Worm (Caenorhabditis elegans) whole organism, mixed stage, embryonic: Measurements from ENCODE around the gene nid-1.

Experiments
- bed-3 ChIP-seq: fragments of 200-800 bp; sonication (Bioruptor generic); optimal IDR thresholded peaks from 3 replicates; lab custom pipeline; 2018; ENCODE audit warnings: mild to moderate bottlenecking, missing genetic modification characterization, moderate library complexity, missing compliant biosample characterization
- blmp-1 ChIP-seq: fragments of 150-350 bp; optimal IDR thresholded peaks from 2 replicates; lab custom pipeline; 2014; ENCODE audit warnings: missing biosample characterization, missing genetic modification characterization
- ceh-43 ChIP-seq: fragments of 200-800 bp; sonication (Bioruptor generic); optimal IDR thresholded peaks from 2 replicates; lab custom pipeline; 2018; ENCODE audit warnings: mild to moderate bottlenecking, missing genetic modification characterization, moderate library complexity, missing compliant biosample characterization
- ceh-83 ChIP-seq: fragments of 200-800 bp; sonication (Bioruptor generic); optimal IDR thresholded peaks from 2 replicates; lab custom pipeline; 2018; ENCODE audit warnings: mild to moderate bottlenecking, missing genetic modification characterization, missing compliant biosample characterization
- ces-1 ChIP-seq: fragments of 150-350 bp; optimal IDR thresholded peaks from 2 replicates; lab custom pipeline; 2014; ENCODE audit warnings: missing biosample characterization, missing genetic modification reagents, missing genetic modification characterization
- cnd-1 ChIP-seq: fragments of 200-800 bp; sonication (Bioruptor generic); optimal IDR thresholded peaks from 2 replicates; lab custom pipeline; 2018; ENCODE audit warnings: mild to moderate bottlenecking, missing genetic modification characterization, missing compliant biosample characterization
- drap-1 ChIP-seq: fragments of 200-800 bp; sonication (Bioruptor generic); optimal IDR thresholded peaks from 3 replicates; lab custom pipeline; 2018; ENCODE audit warnings: mild to moderate bottlenecking, missing genetic modification characterization, missing compliant biosample characterization
- elt-1 ChIP-seq: sonication (generic microtip); optimal IDR thresholded peaks from 2 replicates; lab custom pipeline; 2017; ENCODE audit warnings: missing genetic modification characterization, mild to moderate bottlenecking, missing compliant biosample characterization, antibody characterized with exemption, moderate library complexity, borderline replicate concordance; ENCODE audit not compliant: insufficient read depth
- elt-3 ChIP-seq: fragments of 150-350 bp; optimal IDR thresholded peaks from 2 replicates; lab custom pipeline; 2014; ENCODE audit warnings: missing biosample characterization, missing genetic modification characterization
- flh-1 ChIP-seq: fragments of 200-800 bp; sonication (Bioruptor generic); optimal IDR thresholded peaks from 2 replicates; lab custom pipeline; 2018; ENCODE audit warnings: mild to moderate bottlenecking, missing genetic modification characterization, moderate library complexity, missing compliant biosample characterization
- ham-2 ChIP-seq: fragments of 200-800 bp; sonication (Bioruptor generic); optimal IDR thresholded peaks from 2 replicates; lab custom pipeline; 2018; ENCODE audit warnings: mild to moderate bottlenecking, missing genetic modification characterization, missing compliant biosample characterization
- hlh-1 ChIP-seq: fragments of 150-350 bp; optimal IDR thresholded peaks from 2 replicates; lab custom pipeline; 2014; ENCODE audit warnings: missing biosample characterization, missing genetic modification reagents, missing genetic modification characterization
- lin-13 ChIP-seq: fragments of 150-350 bp; optimal IDR thresholded peaks from 2 replicates; lab custom pipeline; 2014; ENCODE audit warnings: missing biosample characterization, missing genetic modification characterization
- lin-32 ChIP-seq: fragments of 200-800 bp; sonication (Bioruptor generic); optimal IDR thresholded peaks from 2 replicates; lab custom pipeline; 2018; ENCODE audit warnings: mild to moderate bottlenecking, missing genetic modification characterization, missing compliant biosample characterization
- lsy-2 ChIP-seq: fragments of 150-350 bp; optimal IDR thresholded peaks from 2 replicates; lab custom pipeline; 2014; ENCODE audit warnings: missing biosample characterization, missing genetic modification characterization
- mab-5 ChIP-seq: fragments of 150-350 bp; optimal IDR thresholded peaks from 2 replicates; lab custom pipeline; 2014; ENCODE audit warnings: missing biosample characterization, missing genetic modification characterization
- mep-1 ChIP-seq: fragments of 150-350 bp; optimal IDR thresholded peaks from 2 replicates; lab custom pipeline; 2017; ENCODE audit warnings: missing biosample characterization, missing genetic modification reagents, missing genetic modification characterization, inconsistent platforms
- nhr-12 ChIP-seq: fragments of 150-350 bp; optimal IDR thresholded peaks from 2 replicates; lab custom pipeline; 2014; ENCODE audit warnings: missing biosample characterization, missing genetic modification characterization
- nhr-2 ChIP-seq: fragments of 150-350 bp; optimal IDR thresholded peaks from 2 replicates; lab custom pipeline; 2014; ENCODE audit warnings: missing biosample characterization, missing genetic modification characterization
- nhr-28 ChIP-seq: fragments of 150-350 bp; optimal IDR thresholded peaks from 2 replicates; lab custom pipeline; 2014; ENCODE audit warnings: missing biosample characterization, missing genetic modification characterization
- nhr-76 ChIP-seq: sonication (generic microtip); optimal IDR thresholded peaks from 2 replicates; lab custom pipeline; 2017; ENCODE audit warnings: missing biosample characterization, missing genetic modification characterization
- pha-4 ChIP-seq: fragments of 150-350 bp; optimal IDR thresholded peaks from 2 replicates; lab custom pipeline; 2018; ENCODE audit warnings: missing biosample characterization, missing genetic modification reagents, missing genetic modification characterization
- sem-2 ChIP-seq: fragments of 200-800 bp; sonication (Bioruptor generic); optimal IDR thresholded peaks from 2 replicates; lab custom pipeline; 2018; ENCODE audit warnings: mild to moderate bottlenecking, missing genetic modification characterization, missing compliant biosample characterization
- snpc-4 ChIP-seq: fragments of 150-350 bp; optimal IDR thresholded peaks from 2 replicates; lab custom pipeline; 2014; ENCODE audit warnings: missing biosample characterization, missing genetic modification characterization
- tbx-8 ChIP-seq: fragments of 200-800 bp; sonication (Bioruptor generic); optimal IDR thresholded peaks from 2 replicates; lab custom pipeline; 2018; ENCODE audit warnings: mild to moderate bottlenecking, missing genetic modification characterization, moderate library complexity, missing compliant biosample characterization
- unc-39 ChIP-seq: fragments of 150-350 bp; optimal IDR thresholded peaks from 2 replicates; lab custom pipeline; 2014; ENCODE audit warnings: missing biosample characterization, missing genetic modification characterization
- unc-62 ChIP-seq: fragments of 150-350 bp; optimal IDR thresholded peaks from 2 replicates; lab custom pipeline; 2014; ENCODE audit warnings: missing biosample characterization, missing genetic modification reagents, missing genetic modification characterization
- zip-8 ChIP-seq: fragments of 150-350 bp; optimal IDR thresholded peaks from 2 replicates; lab custom pipeline; 2014; ENCODE audit warnings: missing biosample characterization, missing genetic modification characterization
- ztf-11 ChIP-seq: fragments of 150-350 bp; optimal IDR thresholded peaks from 2 replicates; lab custom pipeline; 2014; ENCODE audit warnings: missing biosample characterization, missing genetic modification characterization

The nid-1 gene

DNA sequence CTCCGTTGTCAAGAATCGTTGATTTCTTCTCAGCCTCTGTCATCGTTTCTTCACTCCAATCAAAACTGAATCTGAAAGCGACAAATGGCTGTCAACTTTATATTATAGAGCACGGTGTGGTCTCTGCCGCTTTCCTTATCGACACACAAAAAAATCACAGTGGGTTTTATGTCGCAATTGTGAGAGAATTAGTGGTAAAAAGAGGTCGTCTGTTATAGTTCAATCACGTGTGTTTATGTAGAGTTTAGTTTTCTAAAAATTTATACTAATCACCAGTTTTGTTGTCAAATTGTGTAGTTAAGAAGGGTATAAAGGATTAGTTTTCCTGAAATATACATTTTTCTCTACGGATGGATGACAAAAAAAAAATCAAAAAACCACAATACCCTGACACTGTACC lies 25.1 kb downstream of the nid-1 start, which contains the start of gene T16G1.7:
T16G1.7 (minus strand) TSS at position 137 of the 400 bp plus-strand sequence.
- TF ChIP-seq flh-1 (GFP tag; lab: Kevin White, UChicago) (no peak), ceh-83 (GFP tag; lab: Kevin White, UChicago) (no peak), cnd-1 (tag; lab: Kevin White, UChicago) (no peak), zip-8 (tag; lab: Kevin White, UChicago) (no peak), tbx-8 (GFP tag; lab: Kevin White, UChicago) (no peak), unc-62 (GFP tag; lab: Kevin White, UChicago) (no peak), bed-3 (GFP tag; lab: Kevin White, UChicago) (no peak), blmp-1 (no peak), lin-13 (no peak), nhr-28 (tag; lab: Kevin White, UChicago) (no peak), mab-5 (tag; lab: Kevin White, UChicago) (no peak), ham-2 (GFP tag; lab: Kevin White, UChicago) (no peak), snpc-4 (tag; lab: Kevin White, UChicago) (no peak), ces-1 (GFP tag; lab: Kevin White, UChicago) (no peak), ceh-43 (GFP tag; lab: Kevin White, UChicago) (no peak), lsy-2 (tag; lab: Kevin White, UChicago) (no peak), hlh-1 (tag; lab: Kevin White, UChicago) (no peak), pha-4 (tag; lab: Kevin White, UChicago) (no peak), lin-32 (GFP tag; lab: Kevin White, UChicago) (no peak)

DNA sequence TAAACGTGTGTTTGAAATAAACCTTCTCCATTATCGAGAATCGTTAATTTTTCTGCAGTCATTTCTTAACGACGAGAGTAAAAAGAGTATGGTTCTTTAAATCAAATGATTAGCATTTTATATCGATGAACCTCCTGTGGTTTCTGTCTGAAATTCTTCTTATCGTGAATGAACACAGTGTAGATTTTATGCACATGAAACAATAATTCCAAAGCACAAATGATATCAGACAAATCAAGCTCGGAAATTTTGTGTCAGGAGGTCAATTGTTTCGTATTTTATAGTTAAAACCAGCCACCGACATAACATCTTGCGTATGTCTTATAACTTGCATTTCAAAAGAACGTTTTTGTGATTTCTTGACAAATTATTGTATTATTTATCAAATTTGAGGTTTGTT lies 27.2 kb downstream of the nid-1 start, which contains the start of gene T16G1.6:
T16G1.6 (minus strand) TSS at position 77 of the 400 bp plus-strand sequence.
- TF ChIP-seq elt-3 (tag; lab: Kevin White, UChicago) (no peak), ztf-11 (tag; lab: Kevin White, UChicago) (no peak), mab-5 (tag; lab: Kevin White, UChicago) (no peak), nhr-12 (tag; lab: Kevin White, UChicago) (no peak), lsy-2 (tag; lab: Kevin White, UChicago) (no peak), bed-3 (GFP tag; lab: Kevin White, UChicago) (no peak), ces-1 (GFP tag; lab: Kevin White, UChicago) (no peak), nhr-28 (tag; lab: Kevin White, UChicago) (no peak), snpc-4 (tag; lab: Kevin White, UChicago) (no peak), lin-13 (no peak), pha-4 (tag; lab: Kevin White, UChicago) (no peak)

DNA sequence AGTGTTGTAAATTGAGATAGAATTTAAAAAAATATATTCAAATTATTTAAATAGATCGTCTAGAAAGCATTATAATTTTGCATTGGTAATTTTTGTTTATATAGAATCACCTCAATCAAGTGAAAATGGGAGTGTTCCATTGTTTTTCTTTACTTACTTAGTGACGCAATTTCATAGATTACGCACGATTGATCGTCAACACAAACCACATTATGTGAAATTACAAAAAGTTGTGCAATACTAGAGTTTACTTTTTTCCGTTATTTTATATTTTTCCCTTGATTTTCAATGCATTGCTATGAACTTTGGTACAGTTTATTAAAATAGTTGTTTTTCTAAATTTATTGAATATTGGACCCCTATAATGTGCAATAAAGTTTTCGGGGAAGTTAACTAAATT lies 29.5 kb downstream of the nid-1 start, which contains the start of gene T16G1.5:
T16G1.5 (minus strand) TSS at position 119 of the 400 bp plus-strand sequence.
- TF ChIP-seq zip-8 (tag; lab: Kevin White, UChicago) (peak; percentile 39), mep-1 (tag; lab: Kevin White, UChicago) (no peak)

- no peak for TF ChIP-seq mep-1 (tag; lab: Kevin White, UChicago)
- TF ChIP-seq drap-1: no peak
- TF ChIP-seq ces-1 (GFP tag; lab: Kevin White, UChicago): no peak
- no peak for TF ChIP-seq ztf-11 (tag; lab: Kevin White, UChicago)
- no peak for TF ChIP-seq hlh-1 (tag; lab: Kevin White, UChicago)
- no peak for TF ChIP-seq nhr-76 (tag; lab: Kevin White, UChicago)
- TF ChIP-seq nhr-12 (tag; lab: Kevin White, UChicago): no peak
- TF ChIP-seq nhr-2 (tag; lab: Kevin White, UChicago): no peak
These were observed 32.0 kb downstream of the nid-1 start, which contains the start of gene T16G1.4 for ce11 chrV:12941797-12942474. TSS of gene T16G1.4 (minus strand) at chrV:12941847.

DNA sequence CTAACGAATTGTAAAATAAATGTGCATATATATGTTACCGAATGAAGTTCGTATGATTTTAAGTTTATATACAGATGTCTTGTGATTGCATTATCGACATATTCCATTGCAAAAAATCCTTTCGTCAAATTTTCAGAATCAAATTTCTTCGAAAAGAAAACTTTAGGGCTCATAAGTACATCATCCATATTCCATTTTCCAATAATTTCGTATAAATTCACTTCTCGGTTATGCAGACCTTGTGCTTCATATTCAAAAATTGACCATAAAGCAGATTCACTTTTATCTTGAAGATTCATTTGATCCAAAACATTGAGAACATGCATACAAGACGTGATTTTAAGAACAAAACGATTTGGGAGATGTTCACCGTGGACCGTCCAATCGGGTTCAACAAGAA lies 33.5 kb downstream of the nid-1 start:
- TF ChIP-seq nhr-12 (tag; lab: Kevin White, UChicago): no peak
- TF ChIP-seq blmp-1: no peak
- TF ChIP-seq lin-32 (GFP tag; lab: Kevin White, UChicago): no peak
- TF ChIP-seq ham-2 (GFP tag; lab: Kevin White, UChicago): no peak
- TF ChIP-seq lin-13: no peak
- no peak for TF ChIP-seq tbx-8 (GFP tag; lab: Kevin White, UChicago)
- no peak for TF ChIP-seq zip-8 (tag; lab: Kevin White, UChicago)
- TF ChIP-seq hlh-1 (tag; lab: Kevin White, UChicago): no peak
- TF ChIP-seq elt-1: no peak
- TF ChIP-seq sem-2 (GFP tag; lab: Kevin White, UChicago): no peak
- TF ChIP-seq flh-1 (GFP tag; lab: Kevin White, UChicago): no peak
- TF ChIP-seq mep-1 (tag; lab: Kevin White, UChicago): no peak
- no peak for TF ChIP-seq unc-39
